Fruit fly (Drosophila melanogaster) whole organism, embryonic: ENCODE measurements around the gene CG13367.

Experiments
- C15 ChIP-seq: fragments of 200-800 bp; sonication (Bioruptor generic); IDR thresholded peaks from 3 replicates; pipeline ENCODE4 v1.3.6; 2022; ENCODE audit warnings: missing biosample characterization, missing genetic modification characterization
- CG13287 ChIP-seq: fragments of 200-800 bp; sonication (Bioruptor generic); IDR thresholded peaks from 2 replicates; pipeline ENCODE4 v1.3.6; 2022; ENCODE audit warnings: missing biosample characterization, missing genetic modification characterization; ENCODE audit not compliant: partially characterized antibody
- CG13296 ChIP-seq: fragments of 200-800 bp; sonication (Bioruptor generic); optimal IDR thresholded peaks from 3 replicates; lab custom pipeline; 2018; ENCODE audit warnings: missing biosample characterization, mild to moderate bottlenecking, missing genetic modification characterization
- CG13424 ChIP-seq: fragments of 200-800 bp; sonication (Bioruptor generic); optimal IDR thresholded peaks from 2 replicates; lab custom pipeline; 2019; ENCODE audit warnings: missing biosample characterization, mild to moderate bottlenecking, missing genetic modification characterization, moderate library complexity
- CG13894 ChIP-seq: fragments of 200-800 bp; sonication (Bioruptor generic); optimal IDR thresholded peaks from 3 replicates; lab custom pipeline; 2018; ENCODE audit warnings: missing biosample characterization, mild to moderate bottlenecking, missing genetic modification characterization, moderate library complexity
- CG1529 ChIP-seq: fragments of 200-800 bp; sonication (Bioruptor generic); optimal IDR thresholded peaks from 3 replicates; lab custom pipeline; 2018; ENCODE audit warnings: missing biosample characterization, missing genetic modification characterization
- CG15514 ChIP-seq: fragments of 200-800 bp; sonication (Bioruptor generic); optimal IDR thresholded peaks from 3 replicates; lab custom pipeline; 2017; ENCODE audit warnings: missing biosample characterization, missing genetic modification characterization, mild to moderate bottlenecking, moderate library complexity, missing genetic modification reagents
- CG17328 ChIP-seq: fragments of 200-800 bp; sonication (Bioruptor generic); IDR thresholded peaks from 2 replicates; pipeline ENCODE4 v1.3.6; 2022; ENCODE audit warnings: missing biosample characterization, missing genetic modification characterization
- CG17361 ChIP-seq: fragments of 200-800 bp; sonication (Bioruptor generic); IDR thresholded peaks from 3 replicates; pipeline ENCODE4 v1.3.6; 2022; ENCODE audit warnings: missing biosample characterization, missing genetic modification characterization
- CG17912 ChIP-seq: fragments of 200-800 bp; sonication (Bioruptor generic); optimal IDR thresholded peaks from 2 replicates; lab custom pipeline; 2018; ENCODE audit warnings: missing biosample characterization, mild to moderate bottlenecking, missing genetic modification characterization
- CG2889 ChIP-seq: fragments of 200-800 bp; sonication (Bioruptor generic); IDR thresholded peaks from 3 replicates; pipeline ENCODE4 v1.3.6; 2022; ENCODE audit warnings: missing biosample characterization, missing genetic modification characterization
- CG31224 ChIP-seq: fragments of 200-800 bp; sonication (Bioruptor generic); IDR thresholded peaks from 2 replicates; pipeline ENCODE4 v1.3.6; 2022; ENCODE audit warnings: missing biosample characterization, missing genetic modification characterization
- CG31365 ChIP-seq: fragments of 200-800 bp; sonication (Bioruptor generic); optimal IDR thresholded peaks from 2 replicates; lab custom pipeline; 2018; ENCODE audit warnings: missing biosample characterization, mild to moderate bottlenecking, missing genetic modification characterization
- CG31388 ChIP-seq: fragments of 200-800 bp; sonication (Bioruptor generic); optimal IDR thresholded peaks from 2 replicates; lab custom pipeline; 2016; ENCODE audit warnings: missing biosample characterization, missing genetic modification characterization
- CG4617 ChIP-seq: fragments of 200-800 bp; sonication (Bioruptor generic); optimal IDR thresholded peaks from 3 replicates; lab custom pipeline; 2016; ENCODE audit warnings: missing biosample characterization, missing genetic modification characterization, borderline replicate concordance
- CG4730 ChIP-seq: fragments of 200-800 bp; sonication (Bioruptor generic); IDR thresholded peaks from 2 replicates; pipeline ENCODE4 v1.3.6; 2022; ENCODE audit warnings: missing biosample characterization, missing genetic modification characterization
- CG7839 ChIP-seq: fragments of 200-800 bp; sonication (Bioruptor generic); optimal IDR thresholded peaks from 3 replicates; lab custom pipeline; 2018; ENCODE audit warnings: missing biosample characterization, mild to moderate bottlenecking, missing genetic modification characterization, moderate library complexity
- CG7928 ChIP-seq: fragments of 200-800 bp; sonication (Bioruptor generic); optimal IDR thresholded peaks from 2 replicates; lab custom pipeline; 2017; ENCODE audit warnings: missing biosample characterization, mild to moderate bottlenecking, missing genetic modification characterization
- CG9609 ChIP-seq: fragments of 200-800 bp; sonication (Bioruptor generic); optimal IDR thresholded peaks from 3 replicates; lab custom pipeline; 2016; ENCODE audit warnings: missing biosample characterization, missing genetic modification characterization
- CTCF ChIP-seq: fragments of 200-800 bp; sonication (Bioruptor generic); optimal IDR thresholded peaks from 2 replicates; lab custom pipeline; 2017; ENCODE audit warnings: missing biosample characterization, mild to moderate bottlenecking, missing genetic modification characterization, moderate library complexity
- Doc3 ChIP-seq: fragments of 200-800 bp; sonication (Bioruptor generic); IDR thresholded peaks from 3 replicates; pipeline ENCODE4 v1.3.6; 2022; ENCODE audit warnings: missing biosample characterization, missing genetic modification characterization; ENCODE audit not compliant: partially characterized antibody
- Dref ChIP-seq: fragments of 200-800 bp; sonication (Bioruptor generic); IDR thresholded peaks from 2 replicates; pipeline ENCODE4 v1.3.6; 2022; ENCODE audit warnings: missing biosample characterization, missing genetic modification characterization
- Drgx ChIP-seq: fragments of 200-800 bp; sonication (Bioruptor generic); IDR thresholded peaks from 2 replicates; pipeline ENCODE4 v1.3.6; 2022; ENCODE audit warnings: missing biosample characterization, missing genetic modification characterization
- Elba2 ChIP-seq: fragments of 200-800 bp; sonication (Bioruptor generic); optimal IDR thresholded peaks from 3 replicates; lab custom pipeline; 2016; ENCODE audit warnings: missing biosample characterization, missing genetic modification characterization
- Ets65A ChIP-seq: fragments of 200-800 bp; sonication (Bioruptor generic); peaks from one replicate; lab custom pipeline; 2016; ENCODE audit warnings: missing biosample characterization, missing genetic modification characterization
- Ets97D ChIP-seq: fragments of 200-800 bp; sonication (Bioruptor generic); optimal IDR thresholded peaks from 3 replicates; lab custom pipeline; 2016; ENCODE audit warnings: missing biosample characterization, missing genetic modification characterization
- Hey ChIP-seq: fragments of 200-800 bp; sonication (Bioruptor generic); optimal IDR thresholded peaks from 3 replicates; lab custom pipeline; 2018; ENCODE audit warnings: missing biosample characterization, mild to moderate bottlenecking, missing genetic modification characterization
- HmgZ ChIP-seq: fragments of 200-800 bp; sonication (Bioruptor generic); optimal IDR thresholded peaks from 2 replicates; lab custom pipeline; 2018; ENCODE audit warnings: missing biosample characterization, mild to moderate bottlenecking, missing genetic modification characterization
- Med ChIP-seq: fragments of 200-800 bp; sonication (Bioruptor generic); peaks from one replicate; lab custom pipeline; 2016; ENCODE audit warnings: missing biosample characterization, missing genetic modification characterization, mild to moderate bottlenecking, inconsistent platforms, moderate library complexity
- Nf-YA ChIP-seq: fragments of 200-800 bp; sonication (Bioruptor generic); IDR thresholded peaks from 2 replicates; pipeline ENCODE4 v1.3.6; 2022; ENCODE audit warnings: missing biosample characterization, missing genetic modification characterization
- NfI ChIP-seq: fragments of 200-800 bp; sonication (Bioruptor generic); optimal IDR thresholded peaks from 3 replicates; lab custom pipeline; 2018; ENCODE audit warnings: missing biosample characterization, mild to moderate bottlenecking, missing genetic modification characterization, moderate library complexity
- Xrp1 ChIP-seq: fragments of 200-800 bp; sonication (Bioruptor generic); IDR thresholded peaks from 2 replicates; pipeline ENCODE4 v1.3.6; 2022; ENCODE audit warnings: missing biosample characterization, missing genetic modification characterization
- ase ChIP-seq: fragments of 200-800 bp; sonication (Bioruptor generic); IDR thresholded peaks from 3 replicates; pipeline ENCODE4 v1.3.6; 2022; ENCODE audit warnings: missing biosample characterization, missing genetic modification characterization
- br ChIP-seq: fragments of >200 bp; optimal IDR thresholded peaks from 2 replicates; lab custom pipeline; 2017
- btn ChIP-seq: fragments of 200-800 bp; sonication (Bioruptor generic); optimal IDR thresholded peaks from 2 replicates; lab custom pipeline; 2016; ENCODE audit warnings: missing biosample characterization, missing genetic modification characterization
- chinmo ChIP-seq: fragments of 200-800 bp; sonication (Bioruptor generic); IDR thresholded peaks from 4 replicates; pipeline ENCODE4 v1.3.6; 2022; ENCODE audit warnings: missing biosample characterization, missing genetic modification characterization; ENCODE audit not compliant: partially characterized antibody
- da ChIP-seq: fragments of 200-800 bp; sonication (Bioruptor generic); optimal IDR thresholded peaks from 2 replicates; lab custom pipeline; 2016; ENCODE audit warnings: missing biosample characterization, missing genetic modification characterization
- fd3F ChIP-seq: fragments of 200-800 bp; sonication (Bioruptor generic); optimal IDR thresholded peaks from 2 replicates; lab custom pipeline; 2018; ENCODE audit warnings: missing biosample characterization, mild to moderate bottlenecking, missing genetic modification characterization, moderate library complexity
- grau ChIP-seq: fragments of 200-800 bp; optimal IDR thresholded peaks from 3 replicates; lab custom pipeline; 2019; ENCODE audit warnings: missing biosample characterization, mild to moderate bottlenecking, missing genetic modification characterization, moderate library complexity
- jigr1 ChIP-seq: fragments of 200-800 bp; sonication (Bioruptor generic); IDR thresholded peaks from 3 replicates; pipeline ENCODE4 v1.3.6; 2022; ENCODE audit warnings: missing biosample characterization, missing genetic modification characterization
- nmo ChIP-seq: fragments of 200-800 bp; sonication (Bioruptor generic); optimal IDR thresholded peaks from 2 replicates; lab custom pipeline; 2018; ENCODE audit warnings: missing biosample characterization, mild to moderate bottlenecking, missing genetic modification characterization, moderate library complexity
- nom ChIP-seq: fragments of 200-800 bp; sonication (Bioruptor generic); optimal IDR thresholded peaks from 2 replicates; lab custom pipeline; 2017; ENCODE audit warnings: missing biosample characterization, missing genetic modification characterization, mild to moderate bottlenecking, moderate library complexity, missing genetic modification reagents
- pan ChIP-seq, 4 experiments: fragments of >200 bp in 3 of 4; fragments of 200-800 bp in 1 of 4; sonication (Bioruptor generic) in 1 of 4; optimal IDR thresholded peaks in 3 of 4; IDR thresholded peaks in 1 of 4; 2 replicates each; pipeline versions ENCODE4 v1.3.6 to Lab custom; 2017 to 2022; ENCODE audit warnings: missing biosample characterization in 2 of 4, missing genetic modification characterization in 2 of 4, mixed read lengths in 1 of 4
- pita ChIP-seq: fragments of 200-800 bp; sonication (Bioruptor generic); optimal IDR thresholded peaks from 2 replicates; lab custom pipeline; 2017; ENCODE audit warnings: missing biosample characterization, mild to moderate bottlenecking, missing genetic modification characterization
- ro ChIP-seq: fragments of 200-800 bp; sonication (Bioruptor generic); IDR thresholded peaks from 2 replicates; pipeline ENCODE4 v1.3.6; 2022; ENCODE audit warnings: missing biosample characterization, missing genetic modification characterization
- ssp ChIP-seq: fragments of 200-800 bp; sonication (Bioruptor generic); IDR thresholded peaks from 2 replicates; pipeline ENCODE4 v1.3.6; 2022; ENCODE audit warnings: missing biosample characterization, missing genetic modification characterization
- tna ChIP-seq: fragments of 200-800 bp; sonication (Bioruptor generic); IDR thresholded peaks from 2 replicates; pipeline ENCODE4 v1.3.6; 2022; ENCODE audit warnings: missing biosample characterization, missing genetic modification characterization; ENCODE audit not compliant: partially characterized antibody
- tup ChIP-seq: fragments of 200-800 bp; sonication (Bioruptor generic); optimal IDR thresholded peaks from 2 replicates; lab custom pipeline; 2016; ENCODE audit warnings: missing biosample characterization, mild to moderate bottlenecking, missing genetic modification characterization, moderate library complexity
- unpg ChIP-seq: fragments of 200-800 bp; sonication (Bioruptor generic); optimal IDR thresholded peaks from 3 replicates; lab custom pipeline; 2018; ENCODE audit warnings: missing biosample characterization, mild to moderate bottlenecking, missing genetic modification characterization, moderate library complexity
- zen ChIP-seq: fragments of 200-800 bp; sonication (Bioruptor generic); optimal IDR thresholded peaks from 3 replicates; lab custom pipeline; 2018; ENCODE audit warnings: missing biosample characterization, mild to moderate bottlenecking, missing genetic modification characterization, moderate library complexity
- zfh1 ChIP-seq: fragments of 200-800 bp; sonication (Bioruptor generic); IDR thresholded peaks from 3 replicates; pipeline ENCODE4 v1.3.6; 2022; ENCODE audit warnings: missing biosample characterization, missing genetic modification characterization

Gene CG13367

dm6 chrX:658021-658420 is 13.5 kb downstream of the CG13367 start (continued):
- TF ChIP-seq CG31224 (GFP tag; lab: Robert Waterston, UW), result no peak
- TF ChIP-seq Nf-YA (GFP tag; lab: Robert Waterston, UW), result no peak
- TF ChIP-seq CG13894 (tag; lab: Kevin White, UChicago), result peak; percentile 15
- TF ChIP-seq CG13287 (GFP tag; lab: Robert Waterston, UW), result peak; percentile 23; the same call in 1 of the 2 replicates
- TF ChIP-seq ase, result no peak
- peak; percentile 21 for TF ChIP-seq grau
- TF ChIP-seq nmo, result no peak
- TF ChIP-seq CG31365 (tag; lab: Kevin White, UChicago), result peak; percentile 27
- peak; percentile 48 for TF ChIP-seq pita (GFP tag; lab: Kevin White, UChicago)
- peak; percentile 18 for TF ChIP-seq HmgZ (tag; lab: Kevin White, UChicago)
- peak; percentile 4 for TF ChIP-seq Ets97D (GFP tag; lab: Kevin White, UChicago)
- TF ChIP-seq unpg (GFP tag; lab: Kevin White, UChicago), result no peak
- TF ChIP-seq CTCF (GFP tag; lab: Kevin White, UChicago), result peak; percentile 67
- peak; percentile 86 for TF ChIP-seq CG15514
- no peak for TF ChIP-seq nom
- peak; percentile 37 for TF ChIP-seq Med

- TF ChIP-seq Dref (GFP tag; lab: Robert Waterston, UW) (no peak), chinmo (GFP tag; lab: Robert Waterston, UW) (no peak), NfI (GFP tag; lab: Kevin White, UChicago) (no peak), Xrp1 (peak; percentile 36; the same call in 1 of the 2 replicates), Elba2 (GFP tag; lab: Kevin White, UChicago) (no peak), CG13296 (GFP tag; lab: Kevin White, UChicago) (no peak), pan (optimal IDR thresholded peaks at IDR 0.05; lab: Kevin White, UChicago) (no peak), pan (GFP tag; optimal IDR thresholded peaks at IDR 0.05 in 1 of 2, IDR thresholded peaks at IDR 0.05 in 1 of 2) (peak in 1 of 2 experiments; percentile 16), tup (GFP tag; lab: Kevin White, UChicago) (no peak), btn (GFP tag; lab: Kevin White, UChicago) (no peak), CG31388 (GFP tag; lab: Kevin White, UChicago) (no peak), ssp (GFP tag; lab: Robert Waterston, UW) (no peak), CG4617 (GFP tag; lab: Kevin White, UChicago) (no peak), Doc3 (no peak), CG17912 (GFP tag; lab: Kevin White, UChicago) (no peak), ro (no peak), CG1529 (no peak), CG13424 (tag; lab: Kevin White, UChicago) (no peak), CG4730 (GFP tag; lab: Robert Waterston, UW) (0 out of 2 replicates have a peak, but pooled peaks have one; percentile 12), Ets65A (GFP tag; lab: Kevin White, UChicago) (no peak), jigr1 (GFP tag; lab: Robert Waterston, UW) (no peak), da (GFP tag; lab: Kevin White, UChicago) (no peak), fd3F (GFP tag; lab: Kevin White, UChicago) (no peak), Hey (no peak), zfh1 (GFP tag; lab: Robert Waterston, UW) (0 out of 3 replicates have a peak, but pooled peaks have one; percentile 29), CG17361 (GFP tag; lab: Robert Waterston, UW) (no peak), CG7839 (tag; lab: Kevin White, UChicago) (no peak), CG17328 (0 out of 2 replicates have a peak, but pooled peaks have one; percentile 12), tna (GFP tag; lab: Robert Waterston, UW) (no peak), CG9609 (GFP tag; lab: Kevin White, UChicago) (no peak), zen (tag; lab: Kevin White, UChicago) (no peak), CG2889 (no peak), C15 (no peak), Drgx (GFP tag; lab: Robert Waterston, UW) (peak; percentile 41; the same call in 1 of the 2 replicates), br (lab: Kevin White, UChicago) (no peak), CG7928 (GFP tag; lab: Kevin White, UChicago) (no peak)
Observed at dm6 chrX:678503-678902, 33.9 kb downstream of the CG13367 start.
